Worm (Caenorhabditis elegans): ENCODE data around the gene tag-234.

tag-234 gene

ce11 chrII:5839227-5839626, 24.8 kb upstream of the tag-234 start, which contains the start of gene ZK1248.19:
Gene ZK1248.19 (minus strand): TSS chrII:5839414.
- TF ChIP-seq nhr-237 (tag; optimal IDR thresholded peaks at IDR 0.05) (peak; percentile 7), pha-4 (tag; optimal IDR thresholded peaks at IDR 0.05) (no peak), hlh-1 (tag; optimal IDR thresholded peaks at IDR 0.05) (peak; percentile 16), ces-1 (GFP tag; optimal IDR thresholded peaks at IDR 0.05) (peak; percentile 41)

- no peak for TF ChIP-seq ceh-43 (GFP tag; optimal IDR thresholded peaks at IDR 0.05)
- TF ChIP-seq unc-62 (GFP tag; optimal IDR thresholded peaks at IDR 0.05): peak; percentile 76
- peak; percentile 58 for TF ChIP-seq mab-5 (tag; optimal IDR thresholded peaks at IDR 0.05)
- TF ChIP-seq hlh-1 (tag; optimal IDR thresholded peaks at IDR 0.05): peak; percentile 55
- no peak for TF ChIP-seq ces-1 (GFP tag; optimal IDR thresholded peaks at IDR 0.05)
- peak; percentile 75 for TF ChIP-seq unc-120 (tag; optimal IDR thresholded peaks at IDR 0.05; ENCODE audit: poor library complexity, severe bottlenecking)
- TF ChIP-seq lsy-2 (tag; optimal IDR thresholded peaks at IDR 0.05): no peak
Observed at ce11 chrII:5841053-5841547, 22.9 kb upstream of the tag-234 start, which contains the start of gene lec-5. Gene lec-5 (minus strand): TSS chrII:5841103.

- TF ChIP-seq pha-4 (tag; optimal IDR thresholded peaks at IDR 0.05) (no peak), mab-5 (tag; optimal IDR thresholded peaks at IDR 0.05) (no peak), nhr-237 (tag; optimal IDR thresholded peaks at IDR 0.05) (no peak), ham-2 (GFP tag; optimal IDR thresholded peaks at IDR 0.05) (no peak), unc-62 (GFP tag; optimal IDR thresholded peaks at IDR 0.05) (no peak), nhr-2 (tag; optimal IDR thresholded peaks at IDR 0.05) (no peak), snpc-4 (tag; optimal IDR thresholded peaks at IDR 0.05) (no peak), unc-39 (tag; optimal IDR thresholded peaks at IDR 0.05) (no peak), unc-120 (tag; optimal IDR thresholded peaks at IDR 0.05; ENCODE audit: poor library complexity, severe bottlenecking) (no peak), sptf-1 (tag; optimal IDR thresholded peaks at IDR 0.05) (no peak)
Observed at ce11 chrII:5841866-5842265, 22.1 kb upstream of the tag-234 start, which contains the start of gene nep-25. Gene nep-25 (plus strand): TSS chrII:5842240.

- TF ChIP-seq nhr-237 (tag; optimal IDR thresholded peaks at IDR 0.05): peak; percentile 98
- TF ChIP-seq pha-4 (tag; optimal IDR thresholded peaks at IDR 0.05): peak; percentile 97
- TF ChIP-seq mab-5 (tag; optimal IDR thresholded peaks at IDR 0.05): peak; percentile 92
- peak; percentile 73 for TF ChIP-seq ceh-43 (GFP tag; optimal IDR thresholded peaks at IDR 0.05)
- peak; percentile 92 for TF ChIP-seq ceh-39 (tag; optimal IDR thresholded peaks at IDR 0.05)
- TF ChIP-seq bed-3 (GFP tag; optimal IDR thresholded peaks at IDR 0.05): peak; percentile 55
- peak; percentile 84 for TF ChIP-seq lsy-2 (tag; optimal IDR thresholded peaks at IDR 0.05)
- TF ChIP-seq elt-1 (tag; optimal IDR thresholded peaks at IDR 0.05; ENCODE audit: borderline replicate concordance, insufficient read depth): peak; percentile 57
- TF ChIP-seq ceh-83 (GFP tag; optimal IDR thresholded peaks at IDR 0.05): peak; percentile 89
- peak; percentile 75 for TF ChIP-seq elt-3 (tag; optimal IDR thresholded peaks at IDR 0.05)
- TF ChIP-seq mep-1 (tag; optimal IDR thresholded peaks at IDR 0.05): peak; percentile 99
- TF ChIP-seq ham-2 (GFP tag; optimal IDR thresholded peaks at IDR 0.05): peak; percentile 89
- TF ChIP-seq tbx-8 (GFP tag; optimal IDR thresholded peaks at IDR 0.05): peak; percentile 87
- peak; percentile 81 for TF ChIP-seq hlh-1 (tag; optimal IDR thresholded peaks at IDR 0.05)
- TF ChIP-seq sem-2 (GFP tag; optimal IDR thresholded peaks at IDR 0.05): peak; percentile 81
- peak; percentile 95 for TF ChIP-seq mls-2 (tag; optimal IDR thresholded peaks at IDR 0.05)
- peak; percentile 87 for TF ChIP-seq cnd-1 (tag; optimal IDR thresholded peaks at IDR 0.05)
- TF ChIP-seq snpc-4 (tag; optimal IDR thresholded peaks at IDR 0.05): no peak
- peak; percentile 100 for TF ChIP-seq ces-1 (GFP tag; optimal IDR thresholded peaks at IDR 0.05)
- TF ChIP-seq sptf-1 (tag; optimal IDR thresholded peaks at IDR 0.05): peak; percentile 92
- peak; percentile 9 for TF ChIP-seq nhr-12 (tag; optimal IDR thresholded peaks at IDR 0.05)
- peak; percentile 90 for TF ChIP-seq unc-62 (GFP tag; optimal IDR thresholded peaks at IDR 0.05)
- no peak for TF ChIP-seq zip-8 (tag; optimal IDR thresholded peaks at IDR 0.05)
- TF ChIP-seq unc-39 (tag; optimal IDR thresholded peaks at IDR 0.05): peak; percentile 74
- TF ChIP-seq nhr-2 (tag; optimal IDR thresholded peaks at IDR 0.05): peak; percentile 76
- peak; percentile 64 for TF ChIP-seq lin-32 (GFP tag; optimal IDR thresholded peaks at IDR 0.05)
- TF ChIP-seq drap-1 (GFP tag; optimal IDR thresholded peaks at IDR 0.05): peak; percentile 92
- TF ChIP-seq M03D4.4 (tag; optimal IDR thresholded peaks at IDR 0.05): peak; percentile 82
- TF ChIP-seq lin-13 (tag; optimal IDR thresholded peaks at IDR 0.05): peak; percentile 86
- peak; percentile 24 for TF ChIP-seq blmp-1 (tag; optimal IDR thresholded peaks at IDR 0.05)
- peak; percentile 92 for TF ChIP-seq unc-120 (tag; optimal IDR thresholded peaks at IDR 0.05; ENCODE audit: poor library complexity, severe bottlenecking)
- TF ChIP-seq flh-1 (GFP tag; optimal IDR thresholded peaks at IDR 0.05): peak; percentile 11
- TF ChIP-seq nhr-28 (tag; optimal IDR thresholded peaks at IDR 0.05): peak; percentile 49
- peak; percentile 80 for TF ChIP-seq ztf-11 (tag; optimal IDR thresholded peaks at IDR 0.05)
- TF ChIP-seq nhr-76 (tag; optimal IDR thresholded peaks at IDR 0.05): no peak
Observed at ce11 chrII:5844694-5845129, 19.3 kb upstream of the tag-234 start.

Data from whole organism, mixed stage, embryonic.